Worm (Caenorhabditis elegans) whole organism, L1 larva: ENCODE results near the gene C14E2.5.

Source experiments
- C04F5.9 ChIP-seq: sonication (generic microtip); optimal IDR thresholded peaks from 2 replicates; lab custom pipeline; 2016; ENCODE audit warnings: missing genetic modification characterization, missing compliant biosample characterization
- C34B4.2 ChIP-seq: sonication (generic microtip); optimal IDR thresholded peaks from 2 replicates; lab custom pipeline; 2017; ENCODE audit warnings: mild to moderate bottlenecking, missing genetic modification characterization, missing compliant biosample characterization
- egl-27 ChIP-seq, 2 experiments: fragments of 150-350 bp in 1 of 2; sonication (generic microtip); optimal IDR thresholded peaks; 3 replicates each; lab custom pipeline; 2017 to 2018; ENCODE audit warnings: missing biosample characterization in 2 of 2, missing genetic modification characterization in 2 of 2, missing genetic modification reagents in 2 of 2
- hlh-17 ChIP-seq: fragments of 200-800 bp; sonication (Bioruptor generic); optimal IDR thresholded peaks from 2 replicates; lab custom pipeline; 2018; ENCODE audit warnings: missing genetic modification characterization, mild to moderate bottlenecking, missing compliant biosample characterization, moderate library complexity, borderline replicate concordance
- lin-15B ChIP-seq: fragments of 150-350 bp; sonication (generic microtip); optimal IDR thresholded peaks from 3 replicates; lab custom pipeline; 2014; ENCODE audit warnings: missing biosample characterization, missing genetic modification characterization
- lin-39 ChIP-seq: fragments of 150-350 bp; optimal IDR thresholded peaks from 2 replicates; lab custom pipeline; 2014; ENCODE audit warnings: missing biosample characterization, missing genetic modification reagents, missing genetic modification characterization
- mep-1 ChIP-seq: fragments of 150-350 bp; optimal IDR thresholded peaks from 2 replicates; lab custom pipeline; 2014; ENCODE audit warnings: missing biosample characterization, missing genetic modification characterization
- pag-3 ChIP-seq: sonication (generic microtip); optimal IDR thresholded peaks from 2 replicates; lab custom pipeline; 2017; ENCODE audit warnings: missing genetic modification characterization, mild to moderate bottlenecking, missing compliant biosample characterization, antibody characterized with exemption, borderline replicate concordance; ENCODE audit not compliant: insufficient read depth
- snpc-4 ChIP-seq: fragments of 150-350 bp; optimal IDR thresholded peaks from 2 replicates; lab custom pipeline; 2014; ENCODE audit warnings: missing biosample characterization, missing genetic modification characterization
- sptf-1 ChIP-seq: fragments of 150-350 bp; optimal IDR thresholded peaks from 2 replicates; lab custom pipeline; 2014; ENCODE audit warnings: missing biosample characterization, missing genetic modification characterization

DNA sequence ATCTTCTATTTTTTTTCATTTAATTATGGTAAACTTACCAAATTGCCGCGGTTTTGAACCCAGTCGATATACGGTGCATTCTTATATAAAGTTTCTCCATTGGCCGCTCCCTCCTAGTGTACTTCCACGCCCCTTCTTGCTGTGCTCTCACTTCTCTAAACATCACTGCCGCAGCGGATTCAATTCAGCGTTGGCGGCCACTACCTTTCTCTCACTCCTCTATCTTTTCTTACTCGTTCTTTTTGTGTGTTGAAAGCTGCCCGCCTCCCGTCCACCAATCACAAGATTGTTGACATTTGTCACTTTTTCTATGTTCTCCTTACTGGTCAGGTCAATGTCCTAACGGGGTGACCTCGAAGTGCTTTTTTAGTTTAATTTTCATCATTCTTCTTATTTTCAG, 45.9 kb upstream of the C14E2.5 start:
- TF ChIP-seq sptf-1 (tag; lab: Kevin White, UChicago): no peak
- no peak for TF ChIP-seq pag-3 (tag; lab: Kevin White, UChicago)
- TF ChIP-seq snpc-4: no peak
- TF ChIP-seq hlh-17 (GFP tag; lab: Kevin White, UChicago): no peak
- TF ChIP-seq lin-39 (tag; lab: Kevin White, UChicago): no peak
- TF ChIP-seq C04F5.9: no peak
- TF ChIP-seq egl-27 (tag; optimal IDR thresholded peaks at IDR 0.05; lab: Kevin White, UChicago): no peak
- no peak for TF ChIP-seq mep-1
- TF ChIP-seq lin-15B: no peak
- no peak for TF ChIP-seq C34B4.2 (tag; lab: Kevin White, UChicago)
